Worm (Caenorhabditis elegans) whole organism, L1 larva: ENCODE data around the gene cid-1.

ENCODE experiments used
- C04F5.9 ChIP-seq: sonication (generic microtip); optimal IDR thresholded peaks from 2 replicates; lab custom pipeline; 2016; ENCODE audit warnings: missing genetic modification characterization, missing compliant biosample characterization
- C16A3.4 ChIP-seq: fragments of 150-350 bp; optimal IDR thresholded peaks from 2 replicates; lab custom pipeline; 2014; ENCODE audit warnings: missing biosample characterization, missing genetic modification characterization
- blmp-1 ChIP-seq: fragments of 150-350 bp; optimal IDR thresholded peaks from 2 replicates; lab custom pipeline; 2014; ENCODE audit warnings: missing biosample characterization, missing genetic modification characterization
- ceh-63 ChIP-seq: fragments of 200-800 bp; sonication (Bioruptor generic); optimal IDR thresholded peaks from 2 replicates; lab custom pipeline; 2018; ENCODE audit warnings: mild to moderate bottlenecking, missing genetic modification characterization, missing compliant biosample characterization
- ceh-82 ChIP-seq, 3 experiments: fragments of 150-350 bp in 1 of 3; sonication (generic microtip) in 2 of 3; optimal IDR thresholded peaks; 2 replicates each; lab custom pipeline; 2014 to 2017; ENCODE audit warnings: missing biosample characterization in 3 of 3, missing genetic modification characterization in 3 of 3
- ceh-90 ChIP-seq: sonication (generic microtip); optimal IDR thresholded peaks from 2 replicates; lab custom pipeline; 2016; ENCODE audit warnings: missing genetic modification characterization, missing compliant biosample characterization
- dsc-1 ChIP-seq: sonication (generic microtip); optimal IDR thresholded peaks from 2 replicates; lab custom pipeline; 2016; ENCODE audit warnings: mild to moderate bottlenecking, missing genetic modification characterization, missing compliant biosample characterization
- efl-1 ChIP-seq, 4 experiments: fragments of 150-350 bp; optimal IDR thresholded peaks in 3 of 4; peaks in 1 of 4; 1 replicate in 1 of 4; 2 replicates in 3 of 4; lab custom pipeline; 2014; ENCODE audit warnings: missing biosample characterization in 2 of 4, missing genetic modification characterization in 2 of 4, missing genetic modification reagents in 2 of 4
- elt-2 ChIP-seq: sonication (generic microtip); optimal IDR thresholded peaks from 2 replicates; lab custom pipeline; 2016; ENCODE audit warnings: missing genetic modification characterization, mild to moderate bottlenecking, inconsistent platforms, missing compliant biosample characterization, missing genetic modification reagents
- ets-5 ChIP-seq: fragments of 200-800 bp; sonication (Bioruptor generic); IDR thresholded peaks from 2 replicates; pipeline ENCODE4 v1.3.6; 2022; ENCODE audit warnings: missing genetic modification characterization, missing compliant biosample characterization
- fkh-8 ChIP-seq: sonication (generic microtip); optimal IDR thresholded peaks from 2 replicates; lab custom pipeline; 2016; ENCODE audit warnings: mild to moderate bottlenecking, missing genetic modification characterization, missing compliant biosample characterization
- fos-1 ChIP-seq: fragments of 150-350 bp; optimal IDR thresholded peaks from 2 replicates; lab custom pipeline; 2014; ENCODE audit warnings: missing biosample characterization, missing genetic modification characterization
- grh-1 ChIP-seq: fragments of 200-800 bp; sonication (Bioruptor generic); IDR thresholded peaks from 2 replicates; pipeline ENCODE4 v1.3.6; 2022; ENCODE audit warnings: missing genetic modification reagents, missing genetic modification characterization, missing compliant biosample characterization
- hlh-4 ChIP-seq: sonication (generic microtip); optimal IDR thresholded peaks from 2 replicates; lab custom pipeline; 2016; ENCODE audit warnings: mild to moderate bottlenecking, missing genetic modification characterization, missing compliant biosample characterization
- hpl-2 ChIP-seq: fragments of 150-350 bp; optimal IDR thresholded peaks from 2 replicates; lab custom pipeline; 2014; ENCODE audit warnings: missing biosample characterization, missing genetic modification reagents, missing genetic modification characterization
- isw-1 ChIP-seq: fragments of 200-800 bp; sonication (Bioruptor generic); IDR thresholded peaks from 2 replicates; pipeline ENCODE4 v1.3.6; 2022; ENCODE audit warnings: missing genetic modification characterization, missing compliant biosample characterization
- lin-14 ChIP-seq: fragments of 200-800 bp; sonication (Bioruptor generic); optimal IDR thresholded peaks from 2 replicates; lab custom pipeline; 2018; ENCODE audit warnings: mild to moderate bottlenecking, missing genetic modification characterization, moderate library complexity, missing compliant biosample characterization
- lin-15B ChIP-seq: fragments of 150-350 bp; sonication (generic microtip); optimal IDR thresholded peaks from 3 replicates; lab custom pipeline; 2014; ENCODE audit warnings: missing biosample characterization, missing genetic modification characterization
- lin-35 ChIP-seq, 2 experiments: fragments of 150-350 bp; optimal IDR thresholded peaks; 2 replicates each; lab custom pipeline; 2014; ENCODE audit warnings: missing biosample characterization in 2 of 2, missing genetic modification characterization in 2 of 2, missing genetic modification reagents in 2 of 2
- lin-39 ChIP-seq: fragments of 150-350 bp; optimal IDR thresholded peaks from 2 replicates; lab custom pipeline; 2014; ENCODE audit warnings: missing biosample characterization, missing genetic modification reagents, missing genetic modification characterization
- mab-9 ChIP-seq: fragments of 200-800 bp; sonication (Bioruptor generic); IDR thresholded peaks from 2 replicates; pipeline ENCODE4 v1.3.6; 2022; ENCODE audit warnings: missing genetic modification reagents, missing genetic modification characterization, missing compliant biosample characterization
- mdl-1 ChIP-seq, 2 experiments: fragments of 150-350 bp; optimal IDR thresholded peaks; 2 replicates each; lab custom pipeline; 2014 to 2017; ENCODE audit warnings: missing biosample characterization in 2 of 2, missing genetic modification characterization in 2 of 2, inconsistent platforms in 1 of 2
- nhr-11 ChIP-seq: fragments of 150-350 bp; optimal IDR thresholded peaks from 2 replicates; lab custom pipeline; 2014; ENCODE audit warnings: missing biosample characterization, missing genetic modification characterization
- nhr-19 ChIP-seq: fragments of 200-800 bp; sonication (Bioruptor generic); conservative IDR thresholded peaks from 2 replicates; pipeline ENCODE4 v1.3.6; 2022; ENCODE audit warnings: missing genetic modification characterization, missing compliant biosample characterization
- nhr-20 ChIP-seq: sonication (generic microtip); optimal IDR thresholded peaks from 2 replicates; lab custom pipeline; 2016; ENCODE audit warnings: mild to moderate bottlenecking, missing genetic modification characterization, missing compliant biosample characterization
- nhr-28 ChIP-seq: fragments of 150-350 bp; optimal IDR thresholded peaks from 2 replicates; lab custom pipeline; 2014; ENCODE audit warnings: missing biosample characterization, missing genetic modification characterization
- nhr-47 ChIP-seq: sonication (generic microtip); optimal IDR thresholded peaks from 2 replicates; lab custom pipeline; 2016; ENCODE audit warnings: mild to moderate bottlenecking, missing genetic modification characterization, moderate library complexity, missing compliant biosample characterization
- nhr-71 ChIP-seq: sonication (generic microtip); optimal IDR thresholded peaks from 2 replicates; lab custom pipeline; 2016; ENCODE audit warnings: mild to moderate bottlenecking, missing genetic modification characterization, moderate library complexity, missing compliant biosample characterization
- nhr-85 ChIP-seq: sonication (generic microtip); peaks from one replicate; lab custom pipeline; 2016; ENCODE audit warnings: missing genetic modification characterization, inconsistent platforms, missing compliant biosample characterization
- nhr-90 ChIP-seq: sonication (generic microtip); optimal IDR thresholded peaks from 2 replicates; lab custom pipeline; 2016; ENCODE audit warnings: mild to moderate bottlenecking, missing genetic modification characterization, missing compliant biosample characterization; ENCODE audit not compliant: poor library complexity
- pag-3 ChIP-seq: sonication (generic microtip); optimal IDR thresholded peaks from 2 replicates; lab custom pipeline; 2017; ENCODE audit warnings: missing genetic modification characterization, mild to moderate bottlenecking, missing compliant biosample characterization, antibody characterized with exemption, borderline replicate concordance; ENCODE audit not compliant: insufficient read depth
- pax-3 ChIP-seq: fragments of 200-800 bp; sonication (Bioruptor generic); optimal IDR thresholded peaks from 2 replicates; lab custom pipeline; 2018; ENCODE audit warnings: mild to moderate bottlenecking, missing genetic modification characterization, moderate library complexity, missing compliant biosample characterization
- pqm-1 ChIP-seq: sonication (generic microtip); optimal IDR thresholded peaks from 3 replicates; lab custom pipeline; 2017; ENCODE audit warnings: missing biosample characterization, missing genetic modification characterization
- rnt-1 ChIP-seq: sonication (generic microtip); optimal IDR thresholded peaks from 2 replicates; lab custom pipeline; 2016; ENCODE audit warnings: mild to moderate bottlenecking, missing genetic modification characterization, moderate library complexity, missing compliant biosample characterization
- skn-1 ChIP-seq: fragments of 150-350 bp; optimal IDR thresholded peaks from 2 replicates; lab custom pipeline; 2014; ENCODE audit warnings: missing biosample characterization, missing genetic modification characterization
- snpc-4 ChIP-seq: fragments of 150-350 bp; optimal IDR thresholded peaks from 2 replicates; lab custom pipeline; 2014; ENCODE audit warnings: missing biosample characterization, missing genetic modification characterization
- snu-23 ChIP-seq: sonication (generic microtip); optimal IDR thresholded peaks from 2 replicates; lab custom pipeline; 2016; ENCODE audit warnings: missing genetic modification characterization, missing compliant biosample characterization
- sox-4 ChIP-seq: sonication (generic microtip); optimal IDR thresholded peaks from 2 replicates; lab custom pipeline; 2016; ENCODE audit warnings: missing genetic modification characterization, missing compliant biosample characterization
- sptf-1 ChIP-seq: fragments of 150-350 bp; optimal IDR thresholded peaks from 2 replicates; lab custom pipeline; 2014; ENCODE audit warnings: missing biosample characterization, missing genetic modification characterization
- sup-37 ChIP-seq: fragments of 200-800 bp; sonication (Bioruptor generic); optimal IDR thresholded peaks from 2 replicates; lab custom pipeline; 2018; ENCODE audit warnings: mild to moderate bottlenecking, missing genetic modification characterization, missing compliant biosample characterization
- tbx-2 ChIP-seq: sonication (generic microtip); optimal IDR thresholded peaks from 2 replicates; lab custom pipeline; 2016; ENCODE audit warnings: missing genetic modification characterization, missing compliant biosample characterization
- tlp-1 ChIP-seq: fragments of 150-350 bp; optimal IDR thresholded peaks from 2 replicates; lab custom pipeline; 2014; ENCODE audit warnings: missing biosample characterization, missing genetic modification characterization
- unc-130 ChIP-seq: fragments of 150-350 bp; optimal IDR thresholded peaks from 2 replicates; lab custom pipeline; 2017; ENCODE audit warnings: missing biosample characterization, missing genetic modification characterization, inconsistent platforms
- unc-30 ChIP-seq: sonication (generic microtip); optimal IDR thresholded peaks from 2 replicates; lab custom pipeline; 2017; ENCODE audit warnings: missing biosample characterization, missing genetic modification characterization
- unc-62 ChIP-seq: fragments of 150-350 bp; optimal IDR thresholded peaks from 2 replicates; lab custom pipeline; 2014; ENCODE audit warnings: missing biosample characterization, missing genetic modification reagents, missing genetic modification characterization
- unc-86 ChIP-seq: sonication (generic microtip); optimal IDR thresholded peaks from 2 replicates; lab custom pipeline; 2016; ENCODE audit warnings: missing genetic modification characterization, missing compliant biosample characterization
- vab-15 ChIP-seq: sonication (generic microtip); optimal IDR thresholded peaks from 2 replicates; lab custom pipeline; 2017; ENCODE audit warnings: missing genotype, mild to moderate bottlenecking, missing genetic modification characterization, missing compliant biosample characterization
- xbp-1 ChIP-seq: sonication (generic microtip); optimal IDR thresholded peaks from 2 replicates; lab custom pipeline; 2016; ENCODE audit warnings: missing genetic modification characterization, missing compliant biosample characterization
- zag-1 ChIP-seq: fragments of 150-350 bp; optimal IDR thresholded peaks from 2 replicates; lab custom pipeline; 2014; ENCODE audit warnings: missing biosample characterization, missing genetic modification characterization
- zip-4 ChIP-seq: fragments of 200-800 bp; sonication (Bioruptor generic); optimal IDR thresholded peaks from 2 replicates; lab custom pipeline; 2018; ENCODE audit warnings: mild to moderate bottlenecking, missing genetic modification characterization, moderate library complexity, missing compliant biosample characterization
- ztf-11 ChIP-seq, 2 experiments: sonication (generic microtip); optimal IDR thresholded peaks; 2 replicates each; lab custom pipeline; 2016 to 2017; ENCODE audit warnings: missing genetic modification characterization in 2 of 2, missing biosample characterization in 1 of 2, missing compliant biosample characterization in 1 of 2
- ztf-4 ChIP-seq: fragments of 150-350 bp; optimal IDR thresholded peaks from 2 replicates; lab custom pipeline; 2014; ENCODE audit warnings: missing biosample characterization, missing genetic modification characterization

cid-1 gene

DNA sequence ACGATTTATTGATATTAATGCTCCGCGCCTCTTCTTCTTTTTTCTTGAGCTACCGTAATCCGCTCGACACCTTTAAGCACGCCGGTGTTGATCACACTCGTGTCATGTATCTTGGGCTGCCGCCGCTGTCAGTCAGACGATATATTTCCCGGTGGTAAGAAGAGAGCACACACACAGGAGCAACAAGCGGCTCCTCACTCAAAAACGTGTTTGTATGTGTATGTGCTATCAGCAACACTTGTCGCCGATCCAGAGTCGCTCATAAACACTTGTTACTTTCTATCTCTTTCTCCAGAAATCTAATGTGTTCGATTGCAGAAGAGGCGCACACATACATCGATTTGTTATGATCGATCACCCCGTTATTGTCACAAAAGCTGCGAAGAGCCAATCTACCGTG lies 33.2 kb upstream of the cid-1 start (continued):
- no peak for TF ChIP-seq unc-62 (GFP tag; lab: Kevin White, UChicago)
- peak; percentile 41 for TF ChIP-seq rnt-1
- TF ChIP-seq zip-4 = no peak
- peak; percentile 29 for TF ChIP-seq elt-2
- TF ChIP-seq fos-1 (tag; lab: Kevin White, UChicago) = no peak
- TF ChIP-seq lin-35 (GFP tag; optimal IDR thresholded peaks at IDR 0.05; lab: Kevin White, UChicago) = no peak
- no peak for TF ChIP-seq nhr-11 (tag; lab: Kevin White, UChicago)
- TF ChIP-seq blmp-1 (tag; lab: Kevin White, UChicago) = no peak
- no peak for TF ChIP-seq C16A3.4 (tag; lab: Kevin White, UChicago)
- TF ChIP-seq tbx-2 (tag; lab: Kevin White, UChicago) = peak; percentile 96

DNA sequence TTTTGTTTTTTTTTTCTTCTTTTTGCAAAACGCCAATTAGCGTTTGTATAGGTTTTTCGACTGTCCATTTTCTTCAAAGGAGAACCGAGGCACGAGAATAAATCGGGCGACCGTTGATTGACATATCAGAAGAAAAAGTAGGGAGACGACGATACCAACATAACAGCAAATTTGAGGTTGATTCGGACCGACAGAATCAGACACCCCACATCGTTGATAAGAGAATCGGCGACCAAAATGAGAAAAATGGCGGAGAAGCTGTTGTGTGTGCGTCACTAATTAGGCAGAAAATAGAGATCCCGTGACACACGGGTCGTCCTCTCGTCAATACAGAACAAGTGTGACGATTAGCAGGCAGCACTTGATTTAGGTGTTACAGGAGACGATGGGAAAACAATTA lies 31.8 kb upstream of the cid-1 start:
- no peak for TF ChIP-seq nhr-28 (tag; lab: Kevin White, UChicago)
- no peak for TF ChIP-seq nhr-47 (tag; lab: Kevin White, UChicago)
- peak; percentile 53 for TF ChIP-seq nhr-20
- TF ChIP-seq zag-1 (tag; lab: Kevin White, UChicago) = no peak
- no peak for TF ChIP-seq tlp-1 (tag; lab: Kevin White, UChicago)
- peak; percentile 8 for TF ChIP-seq snu-23
- no peak for TF ChIP-seq pag-3 (tag; lab: Kevin White, UChicago)
- TF ChIP-seq skn-1 (tag; lab: Kevin White, UChicago) = no peak
- TF ChIP-seq lin-39 (tag; lab: Kevin White, UChicago) = no peak
- no peak for TF ChIP-seq efl-1 (optimal IDR thresholded peaks at IDR 0.05; lab: Kevin White, UChicago)
- peak in 1 of 2 experiments; percentile 53 for TF ChIP-seq efl-1 (GFP tag; optimal IDR thresholded peaks at IDR 0.05 in 1 of 2; lab: Kevin White, UChicago)
- no peak for TF ChIP-seq sup-37 (GFP tag; lab: Kevin White, UChicago)
- TF ChIP-seq unc-30 = no peak
- no peak for TF ChIP-seq fos-1 (tag; lab: Kevin White, UChicago)
- peak; percentile 47 for TF ChIP-seq nhr-71 (tag; lab: Kevin White, UChicago)
- peak in 1 of 2 experiments; percentile 26 for TF ChIP-seq mdl-1 (tag; optimal IDR thresholded peaks at IDR 0.05; lab: Kevin White, UChicago)
- TF ChIP-seq unc-130 (tag; lab: Kevin White, UChicago) = peak; percentile 63
- no peak for TF ChIP-seq isw-1 (GFP tag; lab: Robert Waterston, UW)
- no peak for TF ChIP-seq ceh-82 (tag; optimal IDR thresholded peaks at IDR 0.05; lab: Kevin White, UChicago)
- TF ChIP-seq unc-86 (tag; lab: Kevin White, UChicago) = no peak
- TF ChIP-seq vab-15 (tag; lab: Kevin White, UChicago) = no peak
- no peak for TF ChIP-seq C04F5.9 (tag; lab: Kevin White, UChicago)
- no peak for TF ChIP-seq sptf-1
- peak; percentile 97 for TF ChIP-seq tbx-2 (tag; lab: Kevin White, UChicago)
- no peak for TF ChIP-seq mab-9 (GFP tag; lab: Robert Waterston, UW)
- peak; percentile 85 for TF ChIP-seq nhr-85
- TF ChIP-seq nhr-90 (tag; lab: Kevin White, UChicago) = peak; percentile 11
- no peak for TF ChIP-seq hlh-4 (tag; lab: Kevin White, UChicago)
- TF ChIP-seq grh-1 (GFP tag; lab: Robert Waterston, UW) = no peak
- TF ChIP-seq nhr-19 = no peak
- TF ChIP-seq ztf-11 (tag; optimal IDR thresholded peaks at IDR 0.05; lab: Kevin White, UChicago) = no peak
- no peak for TF ChIP-seq fkh-8 (tag; lab: Kevin White, UChicago)
- TF ChIP-seq dsc-1 (tag; lab: Kevin White, UChicago) = no peak
- TF ChIP-seq nhr-11 (tag; lab: Kevin White, UChicago) = no peak
- TF ChIP-seq sox-4 (tag; lab: Kevin White, UChicago) = no peak
- no peak for TF ChIP-seq ztf-4
- TF ChIP-seq hpl-2 (GFP tag; lab: Kevin White, UChicago) = no peak
- peak; percentile 37 for TF ChIP-seq lin-14 (GFP tag; lab: Kevin White, UChicago)
- TF ChIP-seq snpc-4 = no peak
- TF ChIP-seq ceh-63 (GFP tag; lab: Kevin White, UChicago) = no peak
- no peak for TF ChIP-seq xbp-1 (tag; lab: Kevin White, UChicago)
- TF ChIP-seq ceh-90 (tag; lab: Kevin White, UChicago) = no peak
- TF ChIP-seq lin-15B = no peak
- no peak for TF ChIP-seq pax-3 (tag; lab: Kevin White, UChicago)
- no peak for TF ChIP-seq pqm-1
- no peak for TF ChIP-seq ets-5 (GFP tag; lab: Robert Waterston, UW)
